2 fruit fly cellular contexts compared by ENCODE assay signal in genomic region chr3L:12861255-12861899, dm6.
TF ChIP-seq lines count a peak whose summit lies in the region.

Gene CG32107, minus strand, starts transcription at chr3L:12861305.

TF ChIP-seq in whole organism, adult, 20 proteins besides CTCF, POLR2A, EP300 and RAD21 (continued from another document):
- TF ChIP-seq pad (GFP tag; optimal IDR thresholded peaks at IDR 0.05; lab: Kevin White, UChicago) = peak; percentile 23

TF ChIP-seq in whole organism, embryonic, 481 proteins besides CTCF, POLR2A, EP300 and RAD21 (continued from another document):
- TF ChIP-seq Xrp1 (GFP tag; IDR thresholded peaks at IDR 0.05; lab: Robert Waterston, UW) = 0 out of 2 replicates have a peak, but pooled peaks have one; percentile 29
- peak; percentile 57 for TF ChIP-seq Myb (GFP tag; optimal IDR thresholded peaks at IDR 0.05; lab: Kevin White, UChicago)
- no peak for TF ChIP-seq CG1603 (tag; optimal IDR thresholded peaks at IDR 0.05; lab: Kevin White, UChicago)
- no peak for TF ChIP-seq tin (GFP tag; optimal IDR thresholded peaks at IDR 0.05; lab: Kevin White, UChicago)
- no peak for TF ChIP-seq NFAT (GFP tag; IDR thresholded peaks at IDR 0.05; lab: Robert Waterston, UW)
- TF ChIP-seq klu (GFP tag; IDR thresholded peaks at IDR 0.05; lab: Robert Waterston, UW) = no peak
- TF ChIP-seq CG1233 (GFP tag; optimal IDR thresholded peaks at IDR 0.05; lab: Kevin White, UChicago) = peak; percentile 17
- 0 out of 3 replicates have a peak, but pooled peaks have one; percentile 21 for TF ChIP-seq zfh1 (GFP tag; IDR thresholded peaks at IDR 0.05; lab: Robert Waterston, UW)
- TF ChIP-seq amos (GFP tag; IDR thresholded peaks at IDR 0.05; lab: Robert Waterston, UW; ENCODE audit: partially characterized antibody) = peak; percentile 36; the same call in 1 of the 2 replicates
- TF ChIP-seq CG2712 (tag; optimal IDR thresholded peaks at IDR 0.05; lab: Kevin White, UChicago) = peak; percentile 48
- peak; percentile 42 for TF ChIP-seq Abd-B (GFP tag; optimal IDR thresholded peaks at IDR 0.05; lab: Kevin White, UChicago)
- peak; percentile 23 for TF ChIP-seq fd102C (GFP tag; optimal IDR thresholded peaks at IDR 0.05; lab: Kevin White, UChicago)
- TF ChIP-seq phol (tag; optimal IDR thresholded peaks at IDR 0.05; lab: Kevin White, UChicago) = peak; percentile 81
- TF ChIP-seq vfl (GFP tag; optimal IDR thresholded peaks at IDR 0.05; lab: Kevin White, UChicago) = no peak
- peak; percentile 35 for TF ChIP-seq CG15601 (tag; optimal IDR thresholded peaks at IDR 0.05; lab: Kevin White, UChicago)
- TF ChIP-seq lmd (GFP tag; IDR thresholded peaks at IDR 0.05; lab: Robert Waterston, UW) = no peak
- peak; percentile 30 for TF ChIP-seq Ets65A (GFP tag; lab: Kevin White, UChicago)
- peak; percentile 53 for TF ChIP-seq trem (tag; optimal IDR thresholded peaks at IDR 0.05; lab: Kevin White, UChicago)
- TF ChIP-seq CG34376 (GFP tag; optimal IDR thresholded peaks at IDR 0.05; lab: Kevin White, UChicago) = peak; percentile 9
- peak; percentile 96 for TF ChIP-seq CG18011 (GFP tag; optimal IDR thresholded peaks at IDR 0.05; lab: Kevin White, UChicago)
- TF ChIP-seq CG10431 (GFP tag; optimal IDR thresholded peaks at IDR 0.05; lab: Kevin White, UChicago) = no peak
- no peak for TF ChIP-seq Mrtf (GFP tag; IDR thresholded peaks at IDR 0.05; lab: Robert Waterston, UW)
- TF ChIP-seq gce (GFP tag; IDR thresholded peaks at IDR 0.05; lab: Robert Waterston, UW) = no peak
- no peak for TF ChIP-seq unc-4 (GFP tag; IDR thresholded peaks at IDR 0.05; lab: Robert Waterston, UW; ENCODE audit: partially characterized antibody)
- no peak for TF ChIP-seq al (GFP tag; IDR thresholded peaks at IDR 0.05; lab: Robert Waterston, UW)
- no peak for TF ChIP-seq CG14050 (GFP tag; IDR thresholded peaks at IDR 0.05; lab: Robert Waterston, UW)
- peak; percentile 1 for TF ChIP-seq CG33557 (GFP tag; optimal IDR thresholded peaks at IDR 0.05; lab: Kevin White, UChicago)
- peak; percentile 13 for TF ChIP-seq dmrt11E (tag; optimal IDR thresholded peaks at IDR 0.05; lab: Kevin White, UChicago)
- no peak for TF ChIP-seq CG30403 (GFP tag; optimal IDR thresholded peaks at IDR 0.05; lab: Kevin White, UChicago)
- TF ChIP-seq CG8290 (GFP tag; optimal IDR thresholded peaks at IDR 0.05; lab: Kevin White, UChicago) = peak; percentile 7
- TF ChIP-seq CG8290 (tag; optimal IDR thresholded peaks at IDR 0.05; lab: Kevin White, UChicago) = no peak
- TF ChIP-seq CG2199 (GFP tag; IDR thresholded peaks at IDR 0.05; lab: Robert Waterston, UW) = peak; percentile 95
- TF ChIP-seq Bgb (GFP tag; IDR thresholded peaks at IDR 0.05; lab: Robert Waterston, UW; ENCODE audit: partially characterized antibody) = peak; percentile 34; the same call in 1 of the 2 replicates
- TF ChIP-seq CG15696 (tag; optimal IDR thresholded peaks at IDR 0.05; lab: Kevin White, UChicago) = peak; percentile 42
- TF ChIP-seq grau (tag; optimal IDR thresholded peaks at IDR 0.05; lab: Kevin White, UChicago) = no peak
- no peak for TF ChIP-seq Fer3 (tag; optimal IDR thresholded peaks at IDR 0.05; lab: Kevin White, UChicago)
- peak; percentile 68 for TF ChIP-seq Lhr (GFP tag; optimal IDR thresholded peaks at IDR 0.05; lab: Kevin White, UChicago)
- peak; percentile 17 for TF ChIP-seq pita (GFP tag; optimal IDR thresholded peaks at IDR 0.05; lab: Kevin White, UChicago)
- peak; percentile 12 for TF ChIP-seq BEAF-32 (GFP tag; optimal IDR thresholded peaks at IDR 0.05; lab: Kevin White, UChicago)
- peak; percentile 95 for TF ChIP-seq stwl (tag; optimal IDR thresholded peaks at IDR 0.05; lab: Kevin White, UChicago)
- TF ChIP-seq Drgx (GFP tag; IDR thresholded peaks at IDR 0.05; lab: Robert Waterston, UW) = no peak
- peak; percentile 30 for TF ChIP-seq Ets97D (GFP tag; optimal IDR thresholded peaks at IDR 0.05; lab: Kevin White, UChicago)
- no peak for TF ChIP-seq E2f1 (GFP tag; IDR thresholded peaks at IDR 0.05; lab: Robert Waterston, UW)
- peak; percentile 44 for TF ChIP-seq CG5180 (GFP tag; optimal IDR thresholded peaks at IDR 0.05; lab: Kevin White, UChicago)
- no peak for TF ChIP-seq zf30C (GFP tag; optimal IDR thresholded peaks at IDR 0.05; lab: Kevin White, UChicago)
